Worm (Caenorhabditis elegans) whole organism, L4 larva: ENCODE measurements around the gene gnrr-4.

ENCODE experiments used
- ama-1 ChIP-seq: fragments of 150-350 bp; optimal IDR thresholded peaks from 2 replicates; lab custom pipeline; 2014; ENCODE audit warnings: inconsistent platforms, mixed read lengths
- egl-27 ChIP-seq: sonication (generic microtip); optimal IDR thresholded peaks from 3 replicates; lab custom pipeline; 2017; ENCODE audit warnings: missing biosample characterization, missing genetic modification reagents, missing genetic modification characterization
- spr-1 ChIP-seq: sonication (generic microtip); optimal IDR thresholded peaks from 2 replicates; lab custom pipeline; 2016; ENCODE audit warnings: mild to moderate bottlenecking, missing genetic modification characterization, missing compliant biosample characterization

DNA sequence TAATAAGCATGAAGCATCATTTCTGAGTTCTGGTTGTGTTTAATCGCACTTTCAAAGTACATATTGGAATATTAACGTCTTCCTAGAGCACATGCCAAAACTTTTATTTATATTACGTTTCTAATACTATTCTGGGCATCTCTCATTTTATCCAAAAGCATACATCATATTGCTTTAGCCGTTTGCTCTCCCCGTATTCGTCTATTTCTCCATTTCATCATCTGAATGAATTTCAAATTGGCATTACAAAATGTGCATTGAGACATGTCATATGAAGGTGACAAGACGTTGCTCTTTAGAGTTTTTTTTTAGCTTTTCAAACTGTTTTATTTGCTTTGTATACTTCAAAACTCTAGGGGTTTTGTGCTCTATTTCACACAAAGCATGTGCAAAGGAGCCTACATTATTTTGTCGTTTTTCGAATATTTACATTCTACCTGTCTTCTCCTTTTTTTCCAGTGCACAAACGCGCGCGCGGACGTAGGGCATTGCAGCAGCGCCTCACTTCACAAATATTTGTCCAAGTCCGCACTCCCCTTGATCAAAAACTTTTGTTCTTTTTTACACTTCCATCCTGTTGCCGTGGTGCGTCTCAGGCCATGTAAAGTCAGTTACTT, 29.5 kb upstream of the gnrr-4 start:
- TF ChIP-seq egl-27 (tag; lab: Kevin White, UChicago) = no peak
- no peak for TF ChIP-seq ama-1 (lab: Kevin White, UChicago)
- no peak for TF ChIP-seq spr-1 (tag; lab: Kevin White, UChicago)
